In genomic region chr3R:24320342-24320711, dm6 we compare ENCODE assay signal across 1 fruit fly cellular context.
TF ChIP-seq lines count a peak whose summit lies in the region.

No protein-coding gene starts in this region.

TF ChIP-seq in whole organism, embryonic, 481 proteins besides CTCF, POLR2A, EP300 and RAD21 (continued from another document and continues in another):
- TF ChIP-seq CG17802 (tag; optimal IDR thresholded peaks at IDR 0.05; lab: Kevin White, UChicago): no peak
- no peak for TF ChIP-seq Taf1 (GFP tag; IDR thresholded peaks at IDR 0.05; lab: Robert Waterston, UW)
- TF ChIP-seq Hr3 (GFP tag; optimal IDR thresholded peaks at IDR 0.05; lab: Kevin White, UChicago): no peak
- TF ChIP-seq CG14710 (tag; optimal IDR thresholded peaks at IDR 0.05; lab: Kevin White, UChicago): peak; percentile 38
- no peak for TF ChIP-seq H15 (GFP tag; IDR thresholded peaks at IDR 0.05; lab: Robert Waterston, UW)
- no peak for TF ChIP-seq gro (GFP tag; optimal IDR thresholded peaks at IDR 0.05; lab: Kevin White, UChicago)
- TF ChIP-seq Asciz (GFP tag; optimal IDR thresholded peaks at IDR 0.05; lab: Kevin White, UChicago): no peak
- TF ChIP-seq insv (GFP tag; optimal IDR thresholded peaks at IDR 0.05; lab: Kevin White, UChicago): no peak
- TF ChIP-seq al (GFP tag; IDR thresholded peaks at IDR 0.05; lab: Robert Waterston, UW): no peak
- TF ChIP-seq Nf-YC (tag; optimal IDR thresholded peaks at IDR 0.05; lab: Kevin White, UChicago): no peak
- no peak for TF ChIP-seq Lhr (GFP tag; optimal IDR thresholded peaks at IDR 0.05; lab: Kevin White, UChicago)
- no peak for TF ChIP-seq CG1602 (GFP tag; optimal IDR thresholded peaks at IDR 0.05; lab: Kevin White, UChicago)
- no peak for TF ChIP-seq B-H2 (GFP tag; optimal IDR thresholded peaks at IDR 0.05; lab: Kevin White, UChicago)
- no peak for TF ChIP-seq CG32772 (GFP tag; IDR thresholded peaks at IDR 0.05; lab: Robert Waterston, UW)
- no peak for TF ChIP-seq gt (GFP tag; IDR thresholded peaks at IDR 0.05; lab: Robert Waterston, UW)
- TF ChIP-seq dimm (GFP tag; IDR thresholded peaks at IDR 0.05; lab: Robert Waterston, UW): no peak
- peak; percentile 52; the same call in 1 of the 2 replicates for TF ChIP-seq Rfx (GFP tag; IDR thresholded peaks at IDR 0.05; lab: Robert Waterston, UW)
- TF ChIP-seq schlank (tag; optimal IDR thresholded peaks at IDR 0.05; lab: Kevin White, UChicago): no peak
- TF ChIP-seq yki (optimal IDR thresholded peaks at IDR 0.05; lab: Kevin White, UChicago): no peak
- no peak for TF ChIP-seq CG12155 (GFP tag; optimal IDR thresholded peaks at IDR 0.05; lab: Kevin White, UChicago)
- TF ChIP-seq CG15514 (GFP tag; optimal IDR thresholded peaks at IDR 0.05; lab: Kevin White, UChicago): peak; percentile 49
- no peak for TF ChIP-seq CG13775 (GFP tag; optimal IDR thresholded peaks at IDR 0.05; lab: Kevin White, UChicago)
- TF ChIP-seq Neu2 (GFP tag; optimal IDR thresholded peaks at IDR 0.05; lab: Kevin White, UChicago; ENCODE audit: borderline replicate concordance): no peak
- TF ChIP-seq dan (GFP tag; IDR thresholded peaks at IDR 0.05; lab: Robert Waterston, UW): no peak
- TF ChIP-seq CG4617 (GFP tag; optimal IDR thresholded peaks at IDR 0.05; lab: Kevin White, UChicago; ENCODE audit: borderline replicate concordance): no peak
- TF ChIP-seq CG15696 (tag; optimal IDR thresholded peaks at IDR 0.05; lab: Kevin White, UChicago): no peak
- TF ChIP-seq Elba2 (GFP tag; optimal IDR thresholded peaks at IDR 0.05; lab: Kevin White, UChicago): no peak
- TF ChIP-seq CG2116 (GFP tag; optimal IDR thresholded peaks at IDR 0.05; lab: Kevin White, UChicago): peak; percentile 67
- no peak for TF ChIP-seq Blimp-1 (GFP tag; optimal IDR thresholded peaks at IDR 0.05; lab: Kevin White, UChicago)
- TF ChIP-seq onecut (GFP tag; IDR thresholded peaks at IDR 0.05; lab: Robert Waterston, UW): peak; percentile 45; the same call in 1 of the 2 replicates
- no peak for TF ChIP-seq danr (GFP tag; IDR thresholded peaks at IDR 0.05; lab: Robert Waterston, UW)
- TF ChIP-seq ttk (GFP tag; IDR thresholded peaks at IDR 0.05; lab: Robert Waterston, UW): no peak
- TF ChIP-seq jing (GFP tag; optimal IDR thresholded peaks at IDR 0.05; lab: Kevin White, UChicago): no peak
- TF ChIP-seq dpn (GFP tag; optimal IDR thresholded peaks at IDR 0.05; lab: Kevin White, UChicago): no peak
- TF ChIP-seq luna (GFP tag; optimal IDR thresholded peaks at IDR 0.05; lab: Kevin White, UChicago): no peak
- peak; percentile 11 for TF ChIP-seq HLHmδ (GFP tag; optimal IDR thresholded peaks at IDR 0.05; lab: Kevin White, UChicago)
- no peak for TF ChIP-seq Bdp1 (GFP tag; optimal IDR thresholded peaks at IDR 0.05; lab: Kevin White, UChicago)
- no peak for TF ChIP-seq CG11504 (tag; optimal IDR thresholded peaks at IDR 0.05; lab: Kevin White, UChicago)
- no peak for TF ChIP-seq ci (GFP tag; IDR thresholded peaks at IDR 0.05; lab: Robert Waterston, UW)
- peak; percentile 46; the same call in 1 of the 3 replicates for TF ChIP-seq CG7963 (GFP tag; IDR thresholded peaks at IDR 0.05; lab: Robert Waterston, UW; ENCODE audit: partially characterized antibody)
- TF ChIP-seq Dll (GFP tag; IDR thresholded peaks at IDR 0.05; lab: Robert Waterston, UW; ENCODE audit: partially characterized antibody): peak; percentile 66; the same call in 3 of the 4 replicates
- no peak for TF ChIP-seq CG17328 (GFP tag; IDR thresholded peaks at IDR 0.05; lab: Robert Waterston, UW)
- peak; percentile 79 for TF ChIP-seq pzg (GFP tag; optimal IDR thresholded peaks at IDR 0.05; lab: Kevin White, UChicago)
- no peak for TF ChIP-seq Oli (tag; optimal IDR thresholded peaks at IDR 0.05; lab: Kevin White, UChicago)
- TF ChIP-seq Six4 (GFP tag; optimal IDR thresholded peaks at IDR 0.05; lab: Kevin White, UChicago): no peak
- no peak for TF ChIP-seq slbo (GFP tag; IDR thresholded peaks at IDR 0.05; lab: Robert Waterston, UW)
- no peak for TF ChIP-seq Hr39 (optimal IDR thresholded peaks at IDR 0.05; lab: Kevin White, UChicago)
- TF ChIP-seq chinmo (GFP tag; IDR thresholded peaks at IDR 0.05; lab: Robert Waterston, UW; ENCODE audit: partially characterized antibody): peak; percentile 81; the same call in 3 of the 4 replicates
- TF ChIP-seq sens-2 (GFP tag; IDR thresholded peaks at IDR 0.05; lab: Robert Waterston, UW): no peak
- TF ChIP-seq CG18764 (GFP tag; optimal IDR thresholded peaks at IDR 0.05; lab: Kevin White, UChicago): no peak
- no peak for TF ChIP-seq D19B (GFP tag; optimal IDR thresholded peaks at IDR 0.05; lab: Kevin White, UChicago)
- TF ChIP-seq Awh (GFP tag; IDR thresholded peaks at IDR 0.05; lab: Robert Waterston, UW): no peak
- no peak for TF ChIP-seq chm (GFP tag; IDR thresholded peaks at IDR 0.05; lab: Robert Waterston, UW)
- peak; percentile 67 for TF ChIP-seq CG34224 (GFP tag; IDR thresholded peaks at IDR 0.05; lab: Robert Waterston, UW; ENCODE audit: partially characterized antibody)
- no peak for TF ChIP-seq Sox100B (GFP tag; optimal IDR thresholded peaks at IDR 0.05; lab: Kevin White, UChicago)
- no peak for TF ChIP-seq pb (GFP tag; optimal IDR thresholded peaks at IDR 0.05; lab: Kevin White, UChicago)
- TF ChIP-seq CG12236 (GFP tag; optimal IDR thresholded peaks at IDR 0.05; lab: Kevin White, UChicago): no peak
- no peak for TF ChIP-seq nmo (GFP tag; optimal IDR thresholded peaks at IDR 0.05; lab: Kevin White, UChicago)
- TF ChIP-seq YL-1 (GFP tag; optimal IDR thresholded peaks at IDR 0.05; lab: Kevin White, UChicago): peak; percentile 83
- peak; percentile 10 for TF ChIP-seq CG34376 (GFP tag; optimal IDR thresholded peaks at IDR 0.05; lab: Kevin White, UChicago)
- no peak for TF ChIP-seq aop (GFP tag; IDR thresholded peaks at IDR 0.05; lab: Robert Waterston, UW)
- TF ChIP-seq crol (GFP tag; IDR thresholded peaks at IDR 0.05; lab: Robert Waterston, UW): no peak
- TF ChIP-seq CG13624 (GFP tag; optimal IDR thresholded peaks at IDR 0.05; lab: Kevin White, UChicago): no peak
- TF ChIP-seq gce (GFP tag; IDR thresholded peaks at IDR 0.05; lab: Robert Waterston, UW): no peak
- TF ChIP-seq HmgZ (tag; optimal IDR thresholded peaks at IDR 0.05; lab: Kevin White, UChicago): peak; percentile 25
- peak; percentile 63 for TF ChIP-seq knrl (GFP tag; IDR thresholded peaks at IDR 0.05; lab: Robert Waterston, UW; ENCODE audit: partially characterized antibody)
- TF ChIP-seq CG15073 (GFP tag; optimal IDR thresholded peaks at IDR 0.05; lab: Kevin White, UChicago): no peak
- peak; percentile 62; the same call in 2 of the 3 replicates for TF ChIP-seq mld (GFP tag; IDR thresholded peaks at IDR 0.05; lab: Robert Waterston, UW; ENCODE audit: partially characterized antibody)
- TF ChIP-seq CG11696 (GFP tag; IDR thresholded peaks at IDR 0.05; lab: Robert Waterston, UW): no peak
- TF ChIP-seq Jarid2 (GFP tag; optimal IDR thresholded peaks at IDR 0.05; lab: Kevin White, UChicago): no peak
- TF ChIP-seq CG4404 (GFP tag; IDR thresholded peaks at IDR 0.05; lab: Robert Waterston, UW): no peak
- TF ChIP-seq fd64A (GFP tag; optimal IDR thresholded peaks at IDR 0.05; lab: Kevin White, UChicago): no peak
- TF ChIP-seq Dip2 (GFP tag; IDR thresholded peaks at IDR 0.05; lab: Robert Waterston, UW): no peak
- no peak for TF ChIP-seq CG18599 (GFP tag; optimal IDR thresholded peaks at IDR 0.05; lab: Kevin White, UChicago)
- no peak for TF ChIP-seq CG14441 (GFP tag; IDR thresholded peaks at IDR 0.05; lab: Robert Waterston, UW)
- peak; percentile 74 for TF ChIP-seq amos (GFP tag; IDR thresholded peaks at IDR 0.05; lab: Robert Waterston, UW; ENCODE audit: partially characterized antibody)
- TF ChIP-seq vvl (GFP tag; IDR thresholded peaks at IDR 0.05; lab: Robert Waterston, UW): peak; percentile 72
- no peak for TF ChIP-seq CG1603 (tag; optimal IDR thresholded peaks at IDR 0.05; lab: Kevin White, UChicago)
- peak; percentile 25 for TF ChIP-seq CG17912 (GFP tag; optimal IDR thresholded peaks at IDR 0.05; lab: Kevin White, UChicago)
- no peak for TF ChIP-seq slou (GFP tag; optimal IDR thresholded peaks at IDR 0.05; lab: Kevin White, UChicago)
- peak; percentile 28 for TF ChIP-seq CG17829 (tag; optimal IDR thresholded peaks at IDR 0.05; lab: Kevin White, UChicago)
- TF ChIP-seq Mad (GFP tag; optimal IDR thresholded peaks at IDR 0.05; lab: Kevin White, UChicago): no peak
- no peak for TF ChIP-seq CG1024 (GFP tag; IDR thresholded peaks at IDR 0.05; lab: Robert Waterston, UW)
- no peak for TF ChIP-seq Hmr (GFP tag; optimal IDR thresholded peaks at IDR 0.05; lab: Kevin White, UChicago)
- TF ChIP-seq CG11723 (GFP tag; optimal IDR thresholded peaks at IDR 0.05; lab: Kevin White, UChicago): no peak
- TF ChIP-seq row (GFP tag; IDR thresholded peaks at IDR 0.05; lab: Robert Waterston, UW): peak; percentile 16; the same call in 1 of the 3 replicates
- peak; percentile 78 for TF ChIP-seq Opbp (GFP tag; IDR thresholded peaks at IDR 0.05; lab: Robert Waterston, UW; ENCODE audit: partially characterized antibody)
- TF ChIP-seq CG11560 (tag; IDR thresholded peaks at IDR 0.05; lab: Robert Waterston, UW): no peak
- no peak for TF ChIP-seq TFAM (GFP tag; optimal IDR thresholded peaks at IDR 0.05; lab: Kevin White, UChicago)
- TF ChIP-seq CG10543 (GFP tag; optimal IDR thresholded peaks at IDR 0.05; lab: Kevin White, UChicago): no peak
- no peak for TF ChIP-seq CG10366 (GFP tag; IDR thresholded peaks at IDR 0.05; lab: Robert Waterston, UW)
- TF ChIP-seq CG16779 (GFP tag; IDR thresholded peaks at IDR 0.05; lab: Robert Waterston, UW): no peak
- TF ChIP-seq pros (GFP tag; optimal IDR thresholded peaks at IDR 0.05; lab: Kevin White, UChicago): peak; percentile 30
- TF ChIP-seq Hand (GFP tag; optimal IDR thresholded peaks at IDR 0.05; lab: Kevin White, UChicago): no peak
- TF ChIP-seq CG33213 (GFP tag; optimal IDR thresholded peaks at IDR 0.05; lab: Kevin White, UChicago): no peak
- peak; percentile 97 for TF ChIP-seq CG10321 (GFP tag; IDR thresholded peaks at IDR 0.05; lab: Robert Waterston, UW)
- no peak for TF ChIP-seq CG11398 (GFP tag; optimal IDR thresholded peaks at IDR 0.05; lab: Kevin White, UChicago)
- no peak for TF ChIP-seq ara (GFP tag; IDR thresholded peaks at IDR 0.05; lab: Robert Waterston, UW)
- TF ChIP-seq NfI (GFP tag; optimal IDR thresholded peaks at IDR 0.05; lab: Kevin White, UChicago): no peak
- TF ChIP-seq mirr (GFP tag; optimal IDR thresholded peaks at IDR 0.05; lab: Kevin White, UChicago): no peak
- TF ChIP-seq CG6175 (GFP tag; IDR thresholded peaks at IDR 0.05; lab: Robert Waterston, UW): no peak
- TF ChIP-seq CG2712 (tag; optimal IDR thresholded peaks at IDR 0.05; lab: Kevin White, UChicago): no peak
- TF ChIP-seq CG2889 (GFP tag; IDR thresholded peaks at IDR 0.05; lab: Robert Waterston, UW): no peak
- TF ChIP-seq Hr78 (GFP tag; optimal IDR thresholded peaks at IDR 0.05; lab: Kevin White, UChicago): no peak
- peak; percentile 75 for TF ChIP-seq BEAF-32 (GFP tag; optimal IDR thresholded peaks at IDR 0.05; lab: Kevin White, UChicago)
- TF ChIP-seq Gsc (GFP tag; IDR thresholded peaks at IDR 0.05; lab: Robert Waterston, UW): no peak
- TF ChIP-seq hkb (optimal IDR thresholded peaks at IDR 0.05; lab: Kevin White, UChicago): no peak
- TF ChIP-seq hkb (GFP tag; IDR thresholded peaks at IDR 0.05; lab: Robert Waterston, UW): peak; percentile 27; the same call in 1 of the 2 replicates
- no peak for TF ChIP-seq repo (GFP tag; optimal IDR thresholded peaks at IDR 0.05; lab: Kevin White, UChicago)
- no peak for TF ChIP-seq bowl (GFP tag; IDR thresholded peaks at IDR 0.05; lab: Robert Waterston, UW)
- no peak for TF ChIP-seq ap (GFP tag; IDR thresholded peaks at IDR 0.05; lab: Robert Waterston, UW)
- TF ChIP-seq CG3065 (GFP tag; optimal IDR thresholded peaks at IDR 0.05; lab: Kevin White, UChicago): no peak
- no peak for TF ChIP-seq CG10147 (GFP tag; optimal IDR thresholded peaks at IDR 0.05; lab: Kevin White, UChicago)
- no peak for TF ChIP-seq fd3F (GFP tag; optimal IDR thresholded peaks at IDR 0.05; lab: Kevin White, UChicago)
- no peak for TF ChIP-seq CG13424 (tag; optimal IDR thresholded peaks at IDR 0.05; lab: Kevin White, UChicago)
- TF ChIP-seq C15 (GFP tag; IDR thresholded peaks at IDR 0.05; lab: Robert Waterston, UW): no peak
- no peak for TF ChIP-seq chif (GFP tag; optimal IDR thresholded peaks at IDR 0.05; lab: Kevin White, UChicago)
- TF ChIP-seq CG11093 (GFP tag; IDR thresholded peaks at IDR 0.05; lab: Robert Waterston, UW): no peak
- no peak for TF ChIP-seq Xbp1 (GFP tag; optimal IDR thresholded peaks at IDR 0.05; lab: Kevin White, UChicago)
- TF ChIP-seq Mrtf (GFP tag; IDR thresholded peaks at IDR 0.05; lab: Robert Waterston, UW): no peak
- no peak for TF ChIP-seq CG8944 (GFP tag; optimal IDR thresholded peaks at IDR 0.05; lab: Kevin White, UChicago)
- TF ChIP-seq lov (optimal IDR thresholded peaks at IDR 0.05; lab: Kevin White, UChicago): no peak
- TF ChIP-seq lov (GFP tag; IDR thresholded peaks at IDR 0.05; lab: Robert Waterston, UW): no peak
- TF ChIP-seq lbe (GFP tag; optimal IDR thresholded peaks at IDR 0.05; lab: Kevin White, UChicago): no peak
- TF ChIP-seq seq (GFP tag; IDR thresholded peaks at IDR 0.05; lab: Robert Waterston, UW): peak; percentile 82
- TF ChIP-seq bbx (GFP tag; IDR thresholded peaks at IDR 0.05; lab: Robert Waterston, UW; ENCODE audit: partially characterized antibody): peak; percentile 84
- TF ChIP-seq Ets97D (GFP tag; optimal IDR thresholded peaks at IDR 0.05; lab: Kevin White, UChicago): peak; percentile 37
- TF ChIP-seq ranshi (GFP tag; IDR thresholded peaks at IDR 0.05; lab: Robert Waterston, UW): no peak
- TF ChIP-seq CG17359 (tag; optimal IDR thresholded peaks at IDR 0.05; lab: Kevin White, UChicago): no peak
- peak; percentile 39; the same call in 1 of the 2 replicates for TF ChIP-seq CG42726 (GFP tag; IDR thresholded peaks at IDR 0.05; lab: Robert Waterston, UW; ENCODE audit: partially characterized antibody)
- no peak for TF ChIP-seq Ada2b (GFP tag; IDR thresholded peaks at IDR 0.05; lab: Robert Waterston, UW)
- peak; percentile 53; the same call in 2 of the 3 replicates for TF ChIP-seq vnd (GFP tag; IDR thresholded peaks at IDR 0.05; lab: Robert Waterston, UW; ENCODE audit: partially characterized antibody)
- no peak for TF ChIP-seq sob (GFP tag; IDR thresholded peaks at IDR 0.05; lab: Robert Waterston, UW)
- peak; percentile 99 for TF ChIP-seq Myb (GFP tag; optimal IDR thresholded peaks at IDR 0.05; lab: Kevin White, UChicago)
- no peak for TF ChIP-seq caup (GFP tag; optimal IDR thresholded peaks at IDR 0.05; lab: Kevin White, UChicago; ENCODE audit: severe bottlenecking)
- no peak for TF ChIP-seq scrt (GFP tag; optimal IDR thresholded peaks at IDR 0.05; lab: Kevin White, UChicago)
